Fruit fly (Drosophila melanogaster) whole organism, prepupa: Measurements from ENCODE around the gene CG14907.

Experiments used
- Blimp-1 ChIP-seq: fragments of 200-800 bp; sonication (Bioruptor generic); optimal IDR thresholded peaks from 3 replicates; lab custom pipeline; 2017; ENCODE audit warnings: missing biosample characterization, missing genetic modification characterization, mild to moderate bottlenecking, moderate library complexity, missing genetic modification reagents
- CG10631 ChIP-seq: fragments of 200-800 bp; sonication (Bioruptor generic); optimal IDR thresholded peaks from 2 replicates; lab custom pipeline; 2016; ENCODE audit warnings: missing biosample characterization, missing genetic modification characterization
- CG11294 ChIP-seq: fragments of 200-800 bp; sonication (Bioruptor generic); IDR thresholded peaks from 2 replicates; pipeline ENCODE4 v1.3.6; 2022; ENCODE audit warnings: missing biosample characterization, missing genetic modification characterization
- CG11762 ChIP-seq: fragments of 200-800 bp; sonication (Bioruptor generic); optimal IDR thresholded peaks from 3 replicates; lab custom pipeline; 2016; ENCODE audit warnings: missing biosample characterization, missing genetic modification characterization; ENCODE audit not compliant: insufficient read depth
- CG1621 ChIP-seq: fragments of 200-800 bp; sonication (Bioruptor generic); optimal IDR thresholded peaks from 3 replicates; lab custom pipeline; 2018; ENCODE audit warnings: missing biosample characterization, mild to moderate bottlenecking, missing genetic modification characterization
- CG16779 ChIP-seq: fragments of 200-800 bp; sonication (Bioruptor generic); optimal IDR thresholded peaks from 3 replicates; lab custom pipeline; 2017; ENCODE audit warnings: missing biosample characterization, mild to moderate bottlenecking, missing genetic modification characterization
- CG3032 ChIP-seq: fragments of 200-800 bp; optimal IDR thresholded peaks from 2 replicates; lab custom pipeline; 2019; ENCODE audit warnings: missing biosample characterization, mild to moderate bottlenecking, missing genetic modification characterization, moderate library complexity
- CG32006 ChIP-seq: fragments of 200-800 bp; sonication (Bioruptor generic); optimal IDR thresholded peaks from 3 replicates; lab custom pipeline; 2017; ENCODE audit warnings: missing biosample characterization, mild to moderate bottlenecking, missing genetic modification characterization
- CG34406 ChIP-seq: fragments of 200-800 bp; sonication (Bioruptor generic); optimal IDR thresholded peaks from 3 replicates; lab custom pipeline; 2016; ENCODE audit warnings: missing biosample characterization, missing genetic modification characterization
- CG3919 ChIP-seq: fragments of 200-800 bp; sonication (Bioruptor generic); optimal IDR thresholded peaks from 3 replicates; lab custom pipeline; 2016; ENCODE audit warnings: missing biosample characterization, missing genetic modification characterization
- CG4318 ChIP-seq: fragments of 200-800 bp; sonication (Bioruptor generic); optimal IDR thresholded peaks from 3 replicates; lab custom pipeline; 2017; ENCODE audit warnings: missing biosample characterization, mild to moderate bottlenecking, missing genetic modification characterization
- CG6276 ChIP-seq: fragments of 200-800 bp; sonication (Bioruptor generic); optimal IDR thresholded peaks from 2 replicates; lab custom pipeline; 2017; ENCODE audit warnings: missing biosample characterization, mild to moderate bottlenecking, missing genetic modification characterization
- CG6792 ChIP-seq: fragments of 200-800 bp; sonication (Bioruptor generic); optimal IDR thresholded peaks from 3 replicates; lab custom pipeline; 2016; ENCODE audit warnings: missing biosample characterization, missing genetic modification characterization
- CG6808 ChIP-seq: fragments of 200-800 bp; sonication (Bioruptor generic); optimal IDR thresholded peaks from 3 replicates; lab custom pipeline; 2017; ENCODE audit warnings: missing biosample characterization, missing genetic modification characterization, mild to moderate bottlenecking, moderate library complexity, missing genetic modification reagents
- CG6854 ChIP-seq: fragments of 200-800 bp; sonication (Bioruptor generic); optimal IDR thresholded peaks from 2 replicates; lab custom pipeline; 2017; ENCODE audit warnings: missing biosample characterization, mild to moderate bottlenecking, missing genetic modification characterization
- CG7368 ChIP-seq: fragments of 200-800 bp; sonication (Bioruptor generic); optimal IDR thresholded peaks from 3 replicates; lab custom pipeline; 2016; ENCODE audit warnings: missing biosample characterization, missing genetic modification characterization
- CG8319 ChIP-seq: fragments of 200-800 bp; sonication (Bioruptor generic); optimal IDR thresholded peaks from 3 replicates; lab custom pipeline; 2016; ENCODE audit warnings: missing biosample characterization, missing genetic modification characterization
- Eip75B ChIP-seq: fragments of 200-800 bp; sonication (Bioruptor generic); optimal IDR thresholded peaks from 3 replicates; lab custom pipeline; 2016; ENCODE audit warnings: missing biosample characterization, missing genetic modification characterization
- Eip78C ChIP-seq: fragments of 200-800 bp; sonication (Bioruptor generic); peaks from one replicate; lab custom pipeline; 2016; ENCODE audit warnings: missing biosample characterization, missing genetic modification characterization
- Eip93F ChIP-seq: fragments of 200-800 bp; sonication (Bioruptor generic); optimal IDR thresholded peaks from 2 replicates; lab custom pipeline; 2016; ENCODE audit warnings: missing biosample characterization, mild to moderate bottlenecking, missing genetic modification characterization
- Gug ChIP-seq: fragments of 200-800 bp; sonication (Bioruptor generic); IDR thresholded peaks from 2 replicates; pipeline ENCODE4 v1.3.6; 2022; ENCODE audit warnings: missing biosample characterization, missing genetic modification characterization
- Hr38 ChIP-seq: sonication (Bioruptor generic); optimal IDR thresholded peaks from 2 replicates; lab custom pipeline; 2016; ENCODE audit warnings: missing biosample characterization, missing genetic modification characterization
- Hr39 ChIP-seq: fragments of 200-800 bp; sonication (Bioruptor generic); optimal IDR thresholded peaks from 2 replicates; lab custom pipeline; 2016; ENCODE audit warnings: missing biosample characterization, missing genetic modification characterization
- Hr4 ChIP-seq: fragments of 200-800 bp; sonication (Bioruptor generic); optimal IDR thresholded peaks from 3 replicates; lab custom pipeline; 2016; ENCODE audit warnings: missing biosample characterization, missing genetic modification characterization
- Lpt ChIP-seq: fragments of 200-800 bp; sonication (Bioruptor generic); optimal IDR thresholded peaks from 3 replicates; lab custom pipeline; 2016; ENCODE audit warnings: missing biosample characterization, missing genetic modification characterization
- Met ChIP-seq: fragments of 200-800 bp; sonication (Bioruptor generic); optimal IDR thresholded peaks from 3 replicates; lab custom pipeline; 2016; ENCODE audit warnings: missing biosample characterization, missing genetic modification characterization
- OdsH ChIP-seq: fragments of 200-800 bp; sonication (Bioruptor generic); optimal IDR thresholded peaks from 3 replicates; lab custom pipeline; 2016; ENCODE audit warnings: missing biosample characterization, missing genetic modification characterization
- Smox ChIP-seq: fragments of 200-800 bp; sonication (Bioruptor generic); optimal IDR thresholded peaks from 3 replicates; lab custom pipeline; 2016; ENCODE audit warnings: missing biosample characterization, missing genetic modification characterization
- Sox102F ChIP-seq: fragments of 200-800 bp; sonication (Bioruptor generic); optimal IDR thresholded peaks from 2 replicates; lab custom pipeline; 2016; ENCODE audit warnings: missing biosample characterization, mild to moderate bottlenecking, missing genetic modification characterization
- Sox14 ChIP-seq: fragments of 200-800 bp; sonication (Bioruptor generic); optimal IDR thresholded peaks from 3 replicates; lab custom pipeline; 2016; ENCODE audit warnings: missing biosample characterization, missing genetic modification characterization
- Sox15 ChIP-seq: fragments of 200-800 bp; sonication (Bioruptor generic); optimal IDR thresholded peaks from 3 replicates; lab custom pipeline; 2016; ENCODE audit warnings: missing biosample characterization, missing genetic modification characterization
- dac ChIP-seq: fragments of 200-800 bp; sonication (Bioruptor generic); optimal IDR thresholded peaks from 2 replicates; lab custom pipeline; 2017; ENCODE audit warnings: missing biosample characterization, mild to moderate bottlenecking, missing genetic modification characterization
- dsx ChIP-seq: fragments of 200-800 bp; optimal IDR thresholded peaks from 3 replicates; lab custom pipeline; 2019; ENCODE audit warnings: missing biosample characterization, mild to moderate bottlenecking, missing genetic modification characterization, moderate library complexity; ENCODE audit not compliant: poor library complexity, severe bottlenecking
- eg ChIP-seq: fragments of 200-800 bp; sonication (Bioruptor generic); IDR thresholded peaks from 3 replicates; pipeline ENCODE4 v1.3.6; 2022; ENCODE audit warnings: missing biosample characterization, missing genetic modification characterization
- esn ChIP-seq: fragments of 200-800 bp; sonication (Bioruptor generic); optimal IDR thresholded peaks from 2 replicates; lab custom pipeline; 2016; ENCODE audit warnings: missing biosample characterization, mild to moderate bottlenecking, missing genetic modification characterization, moderate library complexity
- fd59A ChIP-seq: fragments of 200-800 bp; sonication (Bioruptor generic); optimal IDR thresholded peaks from 2 replicates; lab custom pipeline; 2017; ENCODE audit warnings: missing biosample characterization, mild to moderate bottlenecking, missing genetic modification characterization, missing genetic modification reagents
- fd85E ChIP-seq: fragments of 200-800 bp; sonication (Bioruptor generic); optimal IDR thresholded peaks from 3 replicates; lab custom pipeline; 2016; ENCODE audit warnings: missing biosample characterization, missing genetic modification characterization
- fkh ChIP-seq: fragments of 200-800 bp; sonication (Bioruptor generic); optimal IDR thresholded peaks from 3 replicates; lab custom pipeline; 2017; ENCODE audit warnings: missing biosample characterization, mild to moderate bottlenecking, missing genetic modification characterization, moderate library complexity
- lz ChIP-seq: fragments of 200-800 bp; sonication (Bioruptor generic); optimal IDR thresholded peaks from 3 replicates; lab custom pipeline; 2016; ENCODE audit warnings: missing biosample characterization, missing genetic modification characterization
- net ChIP-seq: fragments of 200-800 bp; sonication (Bioruptor generic); optimal IDR thresholded peaks from 3 replicates; lab custom pipeline; 2016; ENCODE audit warnings: missing biosample characterization, missing genetic modification characterization
- pdm3 ChIP-seq: fragments of 200-800 bp; sonication (Bioruptor generic); optimal IDR thresholded peaks from 3 replicates; lab custom pipeline; 2016; ENCODE audit warnings: missing biosample characterization, missing genetic modification characterization
- vri ChIP-seq: fragments of 200-800 bp; sonication (Bioruptor generic); optimal IDR thresholded peaks from 3 replicates; lab custom pipeline; 2016; ENCODE audit warnings: missing biosample characterization, mild to moderate bottlenecking, missing genetic modification characterization

CG14907 gene

dm6 chr3R:16655494-16656493 is 3.7 kb upstream of the CG14907 start, which contains the start of gene modSP (continued):
- TF ChIP-seq lz (GFP tag; lab: Kevin White, UChicago) (peak; percentile 70), OdsH (GFP tag; lab: Kevin White, UChicago) (peak; percentile 47), CG11762 (GFP tag; lab: Kevin White, UChicago) (no peak), CG8319 (no peak), CG34406 (GFP tag; lab: Kevin White, UChicago) (peak; percentile 37), vri (peak; percentile 51), dac (GFP tag; lab: Kevin White, UChicago) (no peak), eg (GFP tag; lab: Robert Waterston, UW) (no peak), Sox15 (GFP tag; lab: Kevin White, UChicago) (peak; percentile 29), Hr39 (GFP tag; lab: Kevin White, UChicago) (peak; percentile 68), CG6792 (GFP tag; lab: Kevin White, UChicago) (peak; percentile 31), fkh (GFP tag; lab: Kevin White, UChicago) (peak; percentile 59), CG11294 (GFP tag; lab: Robert Waterston, UW) (no peak), Eip78C (GFP tag; lab: Kevin White, UChicago) (peak; percentile 88), Sox102F (peak; percentile 64), CG6276 (GFP tag; lab: Kevin White, UChicago) (no peak), CG10631 (GFP tag; lab: Kevin White, UChicago) (peak; percentile 13), Gug (no peak; the same call in 1 of the 2 replicates), net (GFP tag; lab: Kevin White, UChicago) (peak; percentile 19), CG6808 (peak; percentile 59), CG1621 (peak; percentile 57), Sox14 (peak; percentile 55), fd59A (GFP tag; lab: Kevin White, UChicago) (no peak), CG6854 (peak; percentile 59), Met (GFP tag; lab: Kevin White, UChicago) (peak; percentile 64), esn (GFP tag; lab: Kevin White, UChicago) (peak; percentile 68), Eip75B (GFP tag; lab: Kevin White, UChicago) (peak; percentile 61), fd85E (GFP tag; lab: Kevin White, UChicago) (no peak), Hr38 (GFP tag; lab: Kevin White, UChicago) (no peak), Smox (peak; percentile 49), dsx (GFP tag; lab: Kevin White, UChicago) (peak; percentile 20), Eip93F (GFP tag; lab: Kevin White, UChicago) (no peak), Hr4 (GFP tag; lab: Kevin White, UChicago) (peak; percentile 57), Blimp-1 (no peak), CG4318 (GFP tag; lab: Kevin White, UChicago) (no peak), pdm3 (GFP tag; lab: Kevin White, UChicago) (peak; percentile 53), CG32006 (GFP tag; lab: Kevin White, UChicago) (peak; percentile 48), CG3919 (GFP tag; lab: Kevin White, UChicago) (peak; percentile 53), CG16779 (no peak), CG3032 (tag; lab: Kevin White, UChicago) (peak; percentile 25), Lpt (GFP tag; lab: Kevin White, UChicago) (peak; percentile 44), CG7368 (GFP tag; lab: Kevin White, UChicago) (peak; percentile 18)
